Worm (Caenorhabditis elegans): Measurements from ENCODE around the gene anmt-2.
A peak's percentile ranks its signal among the peaks of the same experiment; 100 is the strongest.

The anmt-2 gene

ce11 chrIII:6139328-6139727, 18.2 kb downstream of the anmt-2 start:
- TF ChIP-seq ztf-23 (GFP tag; IDR thresholded peaks at IDR 0.05) = no peak
- no peak for TF ChIP-seq ref-1 (GFP tag; conservative IDR thresholded peaks at IDR 0.05)
- TF ChIP-seq cog-1 (tag; optimal IDR thresholded peaks at IDR 0.05) = no peak
- TF ChIP-seq tab-1 (GFP tag; IDR thresholded peaks at IDR 0.05) = no peak
- TF ChIP-seq ztf-29 (GFP tag; IDR thresholded peaks at IDR 0.05) = no peak
- no peak for TF ChIP-seq med-1 (GFP tag; optimal IDR thresholded peaks at IDR 0.05; ENCODE audit: insufficient read depth)
- TF ChIP-seq T22C8.4 (GFP tag; IDR thresholded peaks at IDR 0.05) = no peak
- no peak for TF ChIP-seq klf-2 (GFP tag; conservative IDR thresholded peaks at IDR 0.05)
- TF ChIP-seq flt-1 (GFP tag; IDR thresholded peaks at IDR 0.05) = no peak

ce11 chrIII:6138457-6138856, 19.1 kb downstream of the anmt-2 start:
- TF ChIP-seq T22C8.4 (GFP tag; IDR thresholded peaks at IDR 0.05) = no peak
- 0 out of 2 replicates have a peak, but pooled peaks have one; percentile 27 for TF ChIP-seq ztf-23 (GFP tag; IDR thresholded peaks at IDR 0.05)

- TF ChIP-seq tab-1 (GFP tag; IDR thresholded peaks at IDR 0.05) (no peak), ztf-29 (GFP tag; IDR thresholded peaks at IDR 0.05) (no peak), ztf-23 (GFP tag; IDR thresholded peaks at IDR 0.05) (no peak), flt-1 (GFP tag; IDR thresholded peaks at IDR 0.05) (peak; percentile 41; the same call in 1 of the 2 replicates), ref-1 (GFP tag; conservative IDR thresholded peaks at IDR 0.05) (no peak), T22C8.4 (GFP tag; IDR thresholded peaks at IDR 0.05) (no peak)
These were observed 20.1 kb downstream of the anmt-2 start for ce11 chrIII:6137431-6137830.

ce11 chrIII:6136178-6136577, 21.4 kb downstream of the anmt-2 start, which contains the start of gene mvk-1:
Gene mvk-1, minus strand, starts transcription at chrIII:6136278.
- TF ChIP-seq T22C8.4 (GFP tag; IDR thresholded peaks at IDR 0.05) = no peak

ce11 chrIII:6135211-6135610, 22.3 kb downstream of the anmt-2 start:
- TF ChIP-seq cog-1 (tag; optimal IDR thresholded peaks at IDR 0.05) (no peak), tab-1 (GFP tag; IDR thresholded peaks at IDR 0.05) (no peak)

DNA sequence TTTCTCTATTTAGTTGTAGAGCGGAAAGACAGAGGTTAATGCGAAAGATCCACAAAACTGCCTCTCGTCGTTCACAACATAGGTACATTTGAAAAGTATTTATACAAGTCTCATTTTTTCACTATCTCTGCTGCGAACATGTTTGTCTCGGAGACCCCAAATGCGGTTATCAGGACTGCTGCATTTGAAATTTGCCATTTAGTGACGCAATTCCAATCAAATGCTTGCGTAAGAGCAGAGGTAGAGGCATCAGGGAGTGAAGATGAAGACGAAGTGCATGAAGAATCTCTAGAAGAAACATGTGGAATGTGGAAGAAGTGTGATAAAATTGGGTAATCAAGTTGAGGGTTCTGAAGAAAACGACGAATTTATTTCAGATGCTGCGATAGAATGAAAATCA, 23.4 kb downstream of the anmt-2 start:
- TF ChIP-seq T22C8.4 (GFP tag; IDR thresholded peaks at IDR 0.05) (no peak), klf-2 (GFP tag; conservative IDR thresholded peaks at IDR 0.05) (no peak), cog-1 (tag; optimal IDR thresholded peaks at IDR 0.05) (no peak)

DNA sequence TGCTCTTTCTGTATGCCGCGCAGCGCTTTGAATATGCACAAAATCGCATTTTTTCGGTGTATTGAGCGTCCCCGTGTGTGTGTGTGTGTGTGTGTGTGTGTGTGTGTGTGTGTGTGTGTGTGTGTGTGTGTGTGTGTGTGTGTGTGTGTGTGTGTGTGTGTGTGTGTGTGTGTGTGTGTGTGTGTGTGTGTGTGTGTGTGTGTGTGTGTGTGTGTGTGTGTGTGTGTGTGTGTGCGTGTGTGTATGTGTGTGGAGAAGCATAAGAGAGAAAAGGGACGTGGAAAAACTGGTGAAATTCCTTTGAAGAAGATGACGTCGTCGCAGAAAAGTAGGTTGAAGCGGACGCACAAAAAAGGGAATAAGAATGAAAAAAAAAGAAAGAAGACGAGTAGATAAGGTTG, 24.2 kb downstream of the anmt-2 start:
- 0 out of 2 replicates have a peak, but pooled peaks have one; percentile 6 for TF ChIP-seq flt-1 (GFP tag; IDR thresholded peaks at IDR 0.05)

ce11 chrIII:6132068-6132467, 25.5 kb downstream of the anmt-2 start:
- TF ChIP-seq ztf-29 (GFP tag; IDR thresholded peaks at IDR 0.05) (no peak), med-1 (GFP tag; optimal IDR thresholded peaks at IDR 0.05; ENCODE audit: insufficient read depth) (no peak), tab-1 (GFP tag; IDR thresholded peaks at IDR 0.05) (no peak), T22C8.4 (GFP tag; IDR thresholded peaks at IDR 0.05) (no peak), cog-1 (tag; optimal IDR thresholded peaks at IDR 0.05) (no peak), klf-2 (GFP tag; conservative IDR thresholded peaks at IDR 0.05) (no peak), flt-1 (GFP tag; IDR thresholded peaks at IDR 0.05) (no peak), ztf-23 (GFP tag; IDR thresholded peaks at IDR 0.05) (no peak), ref-1 (GFP tag; conservative IDR thresholded peaks at IDR 0.05) (no peak)

DNA sequence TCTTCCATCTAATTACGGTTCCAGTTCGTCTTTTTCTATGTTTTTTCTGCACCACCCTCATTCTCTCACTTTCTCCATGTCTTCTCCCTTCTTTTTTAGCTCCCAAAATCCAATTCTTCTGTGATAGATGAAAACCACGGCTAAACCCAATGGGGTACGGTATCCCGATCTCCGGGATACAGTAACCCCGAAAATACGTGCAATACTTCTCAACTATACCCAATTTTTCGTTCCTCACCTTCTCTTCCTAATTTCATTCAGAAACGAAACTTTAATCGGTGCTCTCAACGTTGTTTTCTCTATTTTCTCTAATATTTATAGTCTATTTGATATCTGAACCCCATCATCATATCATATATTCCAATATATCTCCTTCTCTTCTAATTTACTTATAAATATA, 33.9 kb downstream of the anmt-2 start:
- TF ChIP-seq flt-1 (GFP tag; IDR thresholded peaks at IDR 0.05) (0 out of 2 replicates have a peak, but pooled peaks have one; percentile 35), ref-1 (GFP tag; conservative IDR thresholded peaks at IDR 0.05) (no peak), cog-1 (tag; optimal IDR thresholded peaks at IDR 0.05) (no peak), klf-2 (GFP tag; conservative IDR thresholded peaks at IDR 0.05) (no peak), T22C8.4 (GFP tag; IDR thresholded peaks at IDR 0.05) (no peak), med-1 (GFP tag; optimal IDR thresholded peaks at IDR 0.05; ENCODE audit: insufficient read depth) (no peak), tab-1 (GFP tag; IDR thresholded peaks at IDR 0.05) (no peak), ztf-23 (GFP tag; IDR thresholded peaks at IDR 0.05) (no peak)

- TF ChIP-seq tab-1 (GFP tag; IDR thresholded peaks at IDR 0.05) (no peak), ref-1 (GFP tag; conservative IDR thresholded peaks at IDR 0.05) (no peak), flt-1 (GFP tag; IDR thresholded peaks at IDR 0.05) (no peak), med-1 (GFP tag; optimal IDR thresholded peaks at IDR 0.05; ENCODE audit: insufficient read depth) (no peak), cog-1 (tag; optimal IDR thresholded peaks at IDR 0.05) (no peak), ztf-23 (GFP tag; IDR thresholded peaks at IDR 0.05) (no peak), ztf-29 (GFP tag; IDR thresholded peaks at IDR 0.05) (no peak), klf-2 (GFP tag; conservative IDR thresholded peaks at IDR 0.05) (no peak), T22C8.4 (GFP tag; IDR thresholded peaks at IDR 0.05) (no peak)
These were observed 36.6 kb downstream of the anmt-2 start for ce11 chrIII:6120990-6121389.

DNA sequence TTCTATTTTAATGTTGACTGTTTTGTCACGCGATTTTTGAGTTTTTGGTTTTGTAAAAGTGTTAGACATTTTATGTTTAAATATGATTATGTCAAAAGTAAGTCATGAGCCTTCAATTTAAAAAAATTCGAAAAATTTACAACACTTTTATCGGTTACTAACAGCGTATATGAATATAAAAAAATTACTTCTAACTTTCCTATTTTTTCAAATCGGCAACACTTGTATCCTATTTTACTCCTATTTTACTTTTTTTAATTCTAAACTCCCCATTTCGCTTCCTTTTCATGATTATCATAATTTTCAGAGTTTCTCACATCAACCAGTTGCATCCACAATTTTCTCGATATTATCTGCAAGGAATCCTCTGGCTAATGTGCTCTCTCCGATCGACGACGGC, 39.2 kb downstream of the anmt-2 start, which contains the start of gene kin-18:
kin-18 (plus strand) TSS at position 301 of the 400 bp plus-strand sequence.
- TF ChIP-seq med-1 (GFP tag; optimal IDR thresholded peaks at IDR 0.05; ENCODE audit: insufficient read depth) (no peak), flt-1 (GFP tag; IDR thresholded peaks at IDR 0.05) (no peak), ref-1 (GFP tag; conservative IDR thresholded peaks at IDR 0.05) (no peak), ztf-23 (GFP tag; IDR thresholded peaks at IDR 0.05) (no peak), tab-1 (GFP tag; IDR thresholded peaks at IDR 0.05) (no peak), klf-2 (GFP tag; conservative IDR thresholded peaks at IDR 0.05) (no peak), ztf-29 (GFP tag; IDR thresholded peaks at IDR 0.05) (no peak), cog-1 (tag; optimal IDR thresholded peaks at IDR 0.05) (no peak), T22C8.4 (GFP tag; IDR thresholded peaks at IDR 0.05) (no peak)

Data from whole organism, midembryonic.